Worm (Caenorhabditis elegans): ENCODE data around the gene arl-5.
A peak's percentile ranks its signal among the peaks of the same experiment; 100 is the strongest.

Gene arl-5

DNA sequence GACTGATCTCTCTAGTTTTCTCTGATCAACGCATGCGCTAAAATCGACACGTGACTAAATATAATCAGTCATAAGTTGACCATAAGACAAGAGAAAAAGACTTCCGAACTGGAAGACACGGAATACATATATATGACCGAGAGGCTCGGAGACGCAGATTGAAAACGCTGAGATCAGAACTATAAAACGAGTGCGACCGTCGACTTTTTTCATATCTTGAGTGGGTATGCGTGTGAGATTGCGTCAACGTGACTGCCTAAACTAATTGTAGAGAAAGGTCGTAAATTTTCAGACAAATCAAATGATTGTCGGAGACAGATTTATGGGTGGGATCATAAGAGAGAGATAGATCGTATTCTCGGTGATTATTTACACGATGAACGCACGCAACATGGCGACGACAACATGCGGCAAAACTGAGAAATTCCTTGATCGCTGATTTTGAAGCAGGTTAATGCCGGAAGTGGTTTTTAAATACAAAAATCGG, 15.4 kb upstream of the arl-5 start:
- no peak for TF ChIP-seq irx-1 (tag; optimal IDR thresholded peaks at IDR 0.05)
- TF ChIP-seq nhr-20 (tag; optimal IDR thresholded peaks at IDR 0.05) = peak; percentile 65
- TF ChIP-seq aha-1 (tag; optimal IDR thresholded peaks at IDR 0.05) = no peak
- TF ChIP-seq zag-1 (tag; optimal IDR thresholded peaks at IDR 0.05) = no peak
- TF ChIP-seq unc-86 (tag; optimal IDR thresholded peaks at IDR 0.05) = no peak
- TF ChIP-seq sptf-1 (tag; optimal IDR thresholded peaks at IDR 0.05) = no peak
- no peak for TF ChIP-seq fkh-4 (tag; optimal IDR thresholded peaks at IDR 0.05; ENCODE audit: borderline replicate concordance)
- no peak for TF ChIP-seq nhr-12 (tag; optimal IDR thresholded peaks at IDR 0.05)
- no peak for TF ChIP-seq lin-39 (tag; optimal IDR thresholded peaks at IDR 0.05)
- peak in 1 of 2 experiments; percentile 39 for TF ChIP-seq lsy-2 (tag; optimal IDR thresholded peaks at IDR 0.05)
- no peak for TF ChIP-seq mab-9 (GFP tag; IDR thresholded peaks at IDR 0.05)
- no peak for TF ChIP-seq mef-2 (tag; optimal IDR thresholded peaks at IDR 0.05)
- TF ChIP-seq xbp-1 (tag; optimal IDR thresholded peaks at IDR 0.05) = no peak
- peak; percentile 32 for TF ChIP-seq mep-1 (tag; optimal IDR thresholded peaks at IDR 0.05)
- TF ChIP-seq lin-35 (GFP tag; optimal IDR thresholded peaks at IDR 0.05) = peak in 1 of 2 experiments; percentile 74
- no peak for TF ChIP-seq ceh-63 (GFP tag; optimal IDR thresholded peaks at IDR 0.05)
- peak; percentile 42 for TF ChIP-seq nhr-19 (GFP tag; conservative IDR thresholded peaks at IDR 0.05)
- peak; percentile 83 for TF ChIP-seq nhr-85 (tag)
- no peak for TF ChIP-seq swsn-7 (tag; optimal IDR thresholded peaks at IDR 0.05)
- TF ChIP-seq ces-1 (GFP tag; optimal IDR thresholded peaks at IDR 0.05) = no peak
- TF ChIP-seq aly-2 (tag; optimal IDR thresholded peaks at IDR 0.05) = no peak
- TF ChIP-seq pag-3 (tag; optimal IDR thresholded peaks at IDR 0.05; ENCODE audit: borderline replicate concordance, insufficient read depth) = no peak
- TF ChIP-seq egl-13 (tag; optimal IDR thresholded peaks at IDR 0.05) = no peak
- TF ChIP-seq unc-98 (GFP tag; IDR thresholded peaks at IDR 0.05) = no peak
- TF ChIP-seq C04F5.9 (tag; optimal IDR thresholded peaks at IDR 0.05) = no peak
- TF ChIP-seq pqm-1 (tag; optimal IDR thresholded peaks at IDR 0.05) = no peak
- TF ChIP-seq tlp-1 (tag; optimal IDR thresholded peaks at IDR 0.05) = no peak
- TF ChIP-seq egl-27 (tag; optimal IDR thresholded peaks at IDR 0.05) = no peak
- TF ChIP-seq ztf-4 (tag; optimal IDR thresholded peaks at IDR 0.05) = peak; percentile 64
- TF ChIP-seq zip-4 (GFP tag; optimal IDR thresholded peaks at IDR 0.05) = no peak
- no peak for TF ChIP-seq grh-1 (GFP tag; IDR thresholded peaks at IDR 0.05)
- no peak for TF ChIP-seq efl-1 (optimal IDR thresholded peaks at IDR 0.05)
- peak in 1 of 2 experiments; percentile 91 for TF ChIP-seq efl-1 (GFP tag; optimal IDR thresholded peaks at IDR 0.05 in 1 of 2)
- peak; percentile 28 for TF ChIP-seq lir-3 (tag; optimal IDR thresholded peaks at IDR 0.05; ENCODE audit: poor library complexity)
- peak; percentile 26 for TF ChIP-seq skn-1 (tag; optimal IDR thresholded peaks at IDR 0.05)
- TF ChIP-seq ceh-8 (GFP tag; optimal IDR thresholded peaks at IDR 0.05) = no peak
- TF ChIP-seq nhr-28 (tag; optimal IDR thresholded peaks at IDR 0.05) = no peak
- TF ChIP-seq F16B12.6 (tag; optimal IDR thresholded peaks at IDR 0.05) = no peak
- no peak for TF ChIP-seq dpl-1 (GFP tag; optimal IDR thresholded peaks at IDR 0.05)
- TF ChIP-seq nhr-71 (tag; optimal IDR thresholded peaks at IDR 0.05) = peak; percentile 71
- peak; percentile 58 for TF ChIP-seq snu-23 (GFP tag; optimal IDR thresholded peaks at IDR 0.05)
- TF ChIP-seq pax-3 (tag; optimal IDR thresholded peaks at IDR 0.05) = no peak
- TF ChIP-seq unc-62 (GFP tag; optimal IDR thresholded peaks at IDR 0.05) = no peak
- TF ChIP-seq C34B4.2 (tag; optimal IDR thresholded peaks at IDR 0.05) = no peak
- TF ChIP-seq hlh-4 (tag; optimal IDR thresholded peaks at IDR 0.05) = no peak
- no peak for TF ChIP-seq hlh-17 (GFP tag; optimal IDR thresholded peaks at IDR 0.05; ENCODE audit: borderline replicate concordance)
- no peak for TF ChIP-seq unc-30 (tag; optimal IDR thresholded peaks at IDR 0.05)
- no peak for TF ChIP-seq sox-4 (tag; optimal IDR thresholded peaks at IDR 0.05)
- TF ChIP-seq ceh-88 (GFP tag; IDR thresholded peaks at IDR 0.05) = no peak
- no peak for TF ChIP-seq nhr-11 (tag; optimal IDR thresholded peaks at IDR 0.05)
- TF ChIP-seq lin-13 (GFP tag; optimal IDR thresholded peaks at IDR 0.05) = no peak
- no peak for TF ChIP-seq ceh-82 (tag; optimal IDR thresholded peaks at IDR 0.05)
- TF ChIP-seq ets-5 (GFP tag; IDR thresholded peaks at IDR 0.05) = no peak
- TF ChIP-seq nhr-47 (tag; optimal IDR thresholded peaks at IDR 0.05) = peak; percentile 34
